Worm (Caenorhabditis elegans) whole organism, midembryonic: ENCODE results near the gene skr-13.

Source experiments
- T22C8.4 ChIP-seq: fragments of 200-800 bp; sonication (Bioruptor generic); IDR thresholded peaks from 2 replicates; pipeline ENCODE4 v1.3.6; 2022; ENCODE audit warnings: missing genetic modification characterization, missing compliant biosample characterization
- cog-1 ChIP-seq: sonication (generic microtip); optimal IDR thresholded peaks from 2 replicates; lab custom pipeline; 2016; ENCODE audit warnings: missing genetic modification characterization, missing compliant biosample characterization
- flt-1 ChIP-seq: fragments of 200-800 bp; sonication (Bioruptor generic); IDR thresholded peaks from 2 replicates; pipeline ENCODE4 v1.3.6; 2022; ENCODE audit warnings: missing genetic modification characterization, missing compliant biosample characterization
- med-1 ChIP-seq: sonication (generic microtip); optimal IDR thresholded peaks from 2 replicates; lab custom pipeline; 2017; ENCODE audit warnings: missing genetic modification characterization, mild to moderate bottlenecking, missing compliant biosample characterization, antibody characterized with exemption, missing genetic modification reagents; ENCODE audit not compliant: insufficient read depth
- ref-1 ChIP-seq: fragments of 200-800 bp; sonication (Bioruptor generic); conservative IDR thresholded peaks from 2 replicates; pipeline ENCODE4 v1.3.6; 2022; ENCODE audit warnings: missing genetic modification reagents, missing genetic modification characterization, missing compliant biosample characterization
- tab-1 ChIP-seq: fragments of 200-800 bp; sonication (Bioruptor generic); IDR thresholded peaks from 2 replicates; pipeline ENCODE4 v1.3.6; 2022; ENCODE audit warnings: missing genetic modification characterization, missing compliant biosample characterization
- ztf-23 ChIP-seq: fragments of 200-800 bp; sonication (Bioruptor generic); IDR thresholded peaks from 2 replicates; pipeline ENCODE4 v1.3.6; 2022; ENCODE audit warnings: missing genetic modification reagents, missing genetic modification characterization, missing compliant biosample characterization
- ztf-29 ChIP-seq: fragments of 200-800 bp; sonication (Bioruptor generic); IDR thresholded peaks from 2 replicates; pipeline ENCODE4 v1.3.6; 2022; ENCODE audit warnings: missing genetic modification reagents, missing genetic modification characterization, missing compliant biosample characterization

- no peak for TF ChIP-seq cog-1 (tag; lab: Kevin White, UChicago)
- TF ChIP-seq flt-1 (GFP tag; lab: Robert Waterston, UW): no peak
- no peak for TF ChIP-seq ref-1
- TF ChIP-seq T22C8.4 (GFP tag; lab: Robert Waterston, UW): no peak
- TF ChIP-seq med-1 (GFP tag; lab: Kevin White, UChicago): no peak
- no peak for TF ChIP-seq ztf-29 (GFP tag; lab: Robert Waterston, UW)
- no peak for TF ChIP-seq tab-1 (GFP tag; lab: Robert Waterston, UW)
- no peak for TF ChIP-seq ztf-23
Measured at ce11 chrIV:17193491-17193890, 31.1 kb upstream of the skr-13 start.
